Fruit fly (Drosophila melanogaster): Measurements from ENCODE around the gene CG13071.

The CG13071 gene

dm6 chr3L:16285346-16285911 lies 22.9 kb downstream of the CG13071 start, which contains the start of gene CG13047:
TSS of gene CG13047 (minus strand) at chr3L:16285396.
- TF ChIP-seq CG11617 (GFP tag; optimal IDR thresholded peaks at IDR 0.05): no peak
- TF ChIP-seq CG33017 (tag; optimal IDR thresholded peaks at IDR 0.05): no peak
- TF ChIP-seq bab1 (GFP tag; optimal IDR thresholded peaks at IDR 0.05): no peak
- no peak for TF ChIP-seq Crg-1 (GFP tag; optimal IDR thresholded peaks at IDR 0.05)
- no peak for TF ChIP-seq Clk (GFP tag; optimal IDR thresholded peaks at IDR 0.05)

dm6 chr3L:16286258-16286657 lies 23.7 kb downstream of the CG13071 start:
- TF ChIP-seq toe (GFP tag; optimal IDR thresholded peaks at IDR 0.05): no peak
- TF ChIP-seq Hr96 (GFP tag; optimal IDR thresholded peaks at IDR 0.05): no peak
- no peak for TF ChIP-seq bab1 (GFP tag; optimal IDR thresholded peaks at IDR 0.05)
- no peak for TF ChIP-seq cnc (optimal IDR thresholded peaks at IDR 0.05)
- TF ChIP-seq CG14711 (tag; optimal IDR thresholded peaks at IDR 0.05): no peak
- no peak for TF ChIP-seq Crg-1 (GFP tag; optimal IDR thresholded peaks at IDR 0.05)

DNA sequence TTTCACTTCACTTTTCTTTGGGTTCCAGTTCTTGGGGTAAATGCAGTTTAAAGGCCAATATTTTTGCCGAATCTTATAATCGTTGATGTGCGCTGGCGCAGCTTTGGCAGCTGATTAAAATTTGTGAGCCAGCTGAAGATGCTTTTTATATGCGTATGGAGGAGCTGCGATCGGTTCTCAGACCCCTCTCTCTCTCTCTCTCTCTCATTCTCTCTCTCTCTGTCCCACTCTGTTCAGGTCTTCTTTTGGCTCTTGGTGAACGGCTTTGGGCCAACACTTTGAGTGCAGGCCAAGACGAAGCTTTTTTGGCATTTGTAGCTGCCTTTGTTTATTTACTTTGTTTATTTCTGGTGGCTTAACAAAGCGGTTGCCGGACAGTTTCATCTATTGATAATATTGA lies 25.8 kb downstream of the CG13071 start, which contains the start of gene CG13046:
TSS of gene CG13046 (minus strand) at position 101 of the 400 bp plus-strand sequence.
- TF ChIP-seq CG7101 (tag; optimal IDR thresholded peaks at IDR 0.05) (no peak), CG1620 (GFP tag; optimal IDR thresholded peaks at IDR 0.05) (no peak), toe (GFP tag; optimal IDR thresholded peaks at IDR 0.05) (no peak), CG5204 (GFP tag; optimal IDR thresholded peaks at IDR 0.05) (no peak), Clk (GFP tag; optimal IDR thresholded peaks at IDR 0.05) (no peak), CG11617 (GFP tag; optimal IDR thresholded peaks at IDR 0.05) (no peak), CG7045 (GFP tag; optimal IDR thresholded peaks at IDR 0.05) (no peak), Hr96 (GFP tag; optimal IDR thresholded peaks at IDR 0.05) (no peak), Mnt (GFP tag; optimal IDR thresholded peaks at IDR 0.05) (no peak), CG14711 (tag; optimal IDR thresholded peaks at IDR 0.05) (no peak), CG12768 (GFP tag; optimal IDR thresholded peaks at IDR 0.05) (no peak), ovo (GFP tag; optimal IDR thresholded peaks at IDR 0.05) (no peak), pad (GFP tag; optimal IDR thresholded peaks at IDR 0.05) (no peak), bab1 (GFP tag; optimal IDR thresholded peaks at IDR 0.05) (no peak), kay (GFP tag; ENCODE audit: borderline replicate concordance) (no peak)

DNA sequence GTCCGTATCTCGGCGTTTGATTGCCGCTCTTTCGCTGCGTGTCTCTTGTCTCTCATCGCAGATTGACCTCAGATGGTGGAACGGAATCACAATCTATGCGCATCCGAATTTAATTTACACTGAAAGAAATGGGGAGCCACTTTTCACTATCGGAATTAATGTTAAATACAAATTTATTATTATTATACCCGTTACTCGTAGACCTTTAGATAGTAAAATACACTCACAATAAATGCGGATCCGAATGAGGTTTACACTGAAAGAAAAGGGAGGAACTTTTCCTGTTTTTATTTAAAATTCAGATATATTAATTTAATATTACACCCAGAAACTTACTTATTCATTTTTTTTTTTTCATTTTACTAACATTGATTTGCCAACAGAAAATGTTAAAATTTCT lies 26.5 kb downstream of the CG13071 start:
- TF ChIP-seq CG5204 (GFP tag; optimal IDR thresholded peaks at IDR 0.05) (no peak), Clk (GFP tag; optimal IDR thresholded peaks at IDR 0.05) (no peak), cnc (optimal IDR thresholded peaks at IDR 0.05) (no peak), toe (GFP tag; optimal IDR thresholded peaks at IDR 0.05) (no peak), bab1 (GFP tag; optimal IDR thresholded peaks at IDR 0.05) (no peak), pad (GFP tag; optimal IDR thresholded peaks at IDR 0.05) (no peak), CG14711 (tag; optimal IDR thresholded peaks at IDR 0.05) (no peak), Hr96 (GFP tag; optimal IDR thresholded peaks at IDR 0.05) (no peak), kay (GFP tag; ENCODE audit: borderline replicate concordance) (no peak), CG12768 (GFP tag; optimal IDR thresholded peaks at IDR 0.05) (no peak), CG33017 (tag; optimal IDR thresholded peaks at IDR 0.05) (no peak), Crg-1 (GFP tag; optimal IDR thresholded peaks at IDR 0.05) (no peak), CG7101 (tag; optimal IDR thresholded peaks at IDR 0.05) (no peak), ovo (GFP tag; optimal IDR thresholded peaks at IDR 0.05) (no peak), cic (GFP tag; optimal IDR thresholded peaks at IDR 0.05) (no peak), CG11617 (GFP tag; optimal IDR thresholded peaks at IDR 0.05) (no peak), CG1620 (GFP tag; optimal IDR thresholded peaks at IDR 0.05) (no peak), Mnt (GFP tag; optimal IDR thresholded peaks at IDR 0.05) (no peak), tj (GFP tag; optimal IDR thresholded peaks at IDR 0.05) (no peak), CG7045 (GFP tag; optimal IDR thresholded peaks at IDR 0.05) (no peak)

- no peak for TF ChIP-seq Clk (GFP tag; optimal IDR thresholded peaks at IDR 0.05)
- no peak for TF ChIP-seq Mnt (GFP tag; optimal IDR thresholded peaks at IDR 0.05)
- TF ChIP-seq CG7045 (GFP tag; optimal IDR thresholded peaks at IDR 0.05): no peak
Observed at dm6 chr3L:16290850-16291249, 28.3 kb downstream of the CG13071 start, which contains the start of gene CG13045. TSS of gene CG13045 (minus strand) at chr3L:16290950.

- no peak for TF ChIP-seq CG33017 (tag; optimal IDR thresholded peaks at IDR 0.05)
- no peak for TF ChIP-seq Hr96 (GFP tag; optimal IDR thresholded peaks at IDR 0.05)
- TF ChIP-seq pad (GFP tag; optimal IDR thresholded peaks at IDR 0.05): no peak
- no peak for TF ChIP-seq bab1 (GFP tag; optimal IDR thresholded peaks at IDR 0.05)
- no peak for TF ChIP-seq cnc (optimal IDR thresholded peaks at IDR 0.05)
- no peak for TF ChIP-seq tj (GFP tag; optimal IDR thresholded peaks at IDR 0.05)
- no peak for TF ChIP-seq CG1620 (GFP tag; optimal IDR thresholded peaks at IDR 0.05)
- no peak for TF ChIP-seq cic (GFP tag; optimal IDR thresholded peaks at IDR 0.05)
- no peak for TF ChIP-seq CG12768 (GFP tag; optimal IDR thresholded peaks at IDR 0.05)
- TF ChIP-seq Crg-1 (GFP tag; optimal IDR thresholded peaks at IDR 0.05): no peak
- no peak for TF ChIP-seq CG7045 (GFP tag; optimal IDR thresholded peaks at IDR 0.05)
- no peak for TF ChIP-seq CG11617 (GFP tag; optimal IDR thresholded peaks at IDR 0.05)
Observed at dm6 chr3L:16291678-16292077, 29.1 kb downstream of the CG13071 start.

- no peak for TF ChIP-seq pad (GFP tag; optimal IDR thresholded peaks at IDR 0.05)
- no peak for TF ChIP-seq ovo (GFP tag; optimal IDR thresholded peaks at IDR 0.05)
- no peak for TF ChIP-seq CG11617 (GFP tag; optimal IDR thresholded peaks at IDR 0.05)
- no peak for TF ChIP-seq cnc (optimal IDR thresholded peaks at IDR 0.05)
- no peak for TF ChIP-seq toe (GFP tag; optimal IDR thresholded peaks at IDR 0.05)
- TF ChIP-seq tj (GFP tag; optimal IDR thresholded peaks at IDR 0.05): no peak
- TF ChIP-seq CG33017 (tag; optimal IDR thresholded peaks at IDR 0.05): no peak
- TF ChIP-seq Clk (GFP tag; optimal IDR thresholded peaks at IDR 0.05): no peak
- no peak for TF ChIP-seq CG7045 (GFP tag; optimal IDR thresholded peaks at IDR 0.05)
- no peak for TF ChIP-seq Hr96 (GFP tag; optimal IDR thresholded peaks at IDR 0.05)
- TF ChIP-seq CG12768 (GFP tag; optimal IDR thresholded peaks at IDR 0.05): no peak
- TF ChIP-seq Mnt (GFP tag; optimal IDR thresholded peaks at IDR 0.05): no peak
- no peak for TF ChIP-seq CG1620 (GFP tag; optimal IDR thresholded peaks at IDR 0.05)
- TF ChIP-seq CG14711 (tag; optimal IDR thresholded peaks at IDR 0.05): no peak
- no peak for TF ChIP-seq CG5204 (GFP tag; optimal IDR thresholded peaks at IDR 0.05)
Observed at dm6 chr3L:16295447-16295846, 32.9 kb downstream of the CG13071 start, which contains the start of gene CG4962. TSS of gene CG4962 (minus strand) at chr3L:16295547.
